Worm (Caenorhabditis elegans): ENCODE results near the gene clc-1.

clc-1 gene

ce11 chrX:11034430-11035117, 12.7 kb upstream of the clc-1 start:
- TF ChIP-seq nhr-12 (tag; optimal IDR thresholded peaks at IDR 0.05): no peak
- TF ChIP-seq unc-55 (GFP tag; optimal IDR thresholded peaks at IDR 0.05): peak; percentile 6
- TF ChIP-seq nhr-6 (tag; optimal IDR thresholded peaks at IDR 0.05): no peak
- no peak for TF ChIP-seq peb-1 (tag; optimal IDR thresholded peaks at IDR 0.05)
- TF ChIP-seq fos-1 (tag; optimal IDR thresholded peaks at IDR 0.05): no peak
- peak; percentile 29 for TF ChIP-seq sma-9 (GFP tag; optimal IDR thresholded peaks at IDR 0.05)
- no peak for TF ChIP-seq sma-9 (tag; optimal IDR thresholded peaks at IDR 0.05)
- TF ChIP-seq mbf-1 (tag; optimal IDR thresholded peaks at IDR 0.05): no peak
- TF ChIP-seq F13H6.1 (tag; optimal IDR thresholded peaks at IDR 0.05): peak; percentile 60
- peak; percentile 25 for TF ChIP-seq sem-4 (tag; optimal IDR thresholded peaks at IDR 0.05)
- TF ChIP-seq sma-3 (GFP tag; optimal IDR thresholded peaks at IDR 0.05): no peak
- peak; percentile 63 for TF ChIP-seq nhr-129 (tag; optimal IDR thresholded peaks at IDR 0.05)
- TF ChIP-seq ama-1 (optimal IDR thresholded peaks at IDR 0.05): no peak
- peak; percentile 34 for TF ChIP-seq egl-27 (tag; optimal IDR thresholded peaks at IDR 0.05)
- TF ChIP-seq elt-1 (tag; optimal IDR thresholded peaks at IDR 0.05): no peak
- peak; percentile 68 for TF ChIP-seq crh-2 (tag; optimal IDR thresholded peaks at IDR 0.05)
- no peak for TF ChIP-seq nhr-11 (tag; optimal IDR thresholded peaks at IDR 0.05)
- TF ChIP-seq ceh-82 (tag; optimal IDR thresholded peaks at IDR 0.05): no peak
- no peak for TF ChIP-seq nhr-23 (tag; optimal IDR thresholded peaks at IDR 0.05)
- TF ChIP-seq ztf-4 (tag; optimal IDR thresholded peaks at IDR 0.05): no peak
- no peak for TF ChIP-seq unc-39 (tag; optimal IDR thresholded peaks at IDR 0.05)
- peak; percentile 0 for TF ChIP-seq lin-13 (GFP tag; optimal IDR thresholded peaks at IDR 0.05)
- peak in 1 of 2 experiments; percentile 42 for TF ChIP-seq lsy-2 (tag; optimal IDR thresholded peaks at IDR 0.05)
- TF ChIP-seq nhr-237 (tag; optimal IDR thresholded peaks at IDR 0.05): no peak
- no peak for TF ChIP-seq elt-3 (tag; optimal IDR thresholded peaks at IDR 0.05)
- TF ChIP-seq Y55F3AM.14 (GFP tag; optimal IDR thresholded peaks at IDR 0.05): peak; percentile 24
- peak; percentile 63 for TF ChIP-seq C34F6.9 (tag; optimal IDR thresholded peaks at IDR 0.05)
- TF ChIP-seq unc-62 (GFP tag; optimal IDR thresholded peaks at IDR 0.05): no peak
- no peak for TF ChIP-seq mdl-1 (tag; optimal IDR thresholded peaks at IDR 0.05)
- TF ChIP-seq mab-5 (tag; optimal IDR thresholded peaks at IDR 0.05): peak; percentile 50
- TF ChIP-seq ztf-1 (GFP tag; conservative IDR thresholded peaks at IDR 0.05): no peak
- no peak for TF ChIP-seq nhr-25 (tag; optimal IDR thresholded peaks at IDR 0.05)
- no peak for TF ChIP-seq lin-39 (tag; optimal IDR thresholded peaks at IDR 0.05)
- no peak for TF ChIP-seq ceh-16 (tag; optimal IDR thresholded peaks at IDR 0.05)

- peak; percentile 50 for TF ChIP-seq sma-9 (GFP tag; optimal IDR thresholded peaks at IDR 0.05)
- TF ChIP-seq sma-9 (tag; optimal IDR thresholded peaks at IDR 0.05): no peak
- TF ChIP-seq mab-5 (tag; optimal IDR thresholded peaks at IDR 0.05): peak; percentile 28
- TF ChIP-seq F13H6.1 (tag; optimal IDR thresholded peaks at IDR 0.05): peak; percentile 74
- peak in 1 of 2 experiments; percentile 9 for TF ChIP-seq lsy-2 (tag; optimal IDR thresholded peaks at IDR 0.05)
- TF ChIP-seq ceh-16 (tag; optimal IDR thresholded peaks at IDR 0.05): no peak
- peak; percentile 16 for TF ChIP-seq nhr-129 (tag; optimal IDR thresholded peaks at IDR 0.05)
- TF ChIP-seq nhr-23 (tag; optimal IDR thresholded peaks at IDR 0.05): no peak
- TF ChIP-seq nhr-6 (tag; optimal IDR thresholded peaks at IDR 0.05): peak; percentile 5
- TF ChIP-seq C34F6.9 (tag; optimal IDR thresholded peaks at IDR 0.05): peak; percentile 25
Observed at ce11 chrX:11035563-11035962, 11.7 kb upstream of the clc-1 start.

- TF ChIP-seq unc-39 (tag; optimal IDR thresholded peaks at IDR 0.05): no peak
- TF ChIP-seq sma-9 (GFP tag; optimal IDR thresholded peaks at IDR 0.05): peak; percentile 26
- no peak for TF ChIP-seq sma-9 (tag; optimal IDR thresholded peaks at IDR 0.05)
- TF ChIP-seq mdl-1 (tag; optimal IDR thresholded peaks at IDR 0.05): peak in 1 of 2 experiments; percentile 0
- peak; percentile 59 for TF ChIP-seq fos-1 (tag; optimal IDR thresholded peaks at IDR 0.05)
- peak; percentile 89 for TF ChIP-seq blmp-1 (tag; optimal IDR thresholded peaks at IDR 0.05; ENCODE audit: insufficient read depth)
- TF ChIP-seq lin-13 (GFP tag; optimal IDR thresholded peaks at IDR 0.05): no peak
- TF ChIP-seq crh-2 (tag; optimal IDR thresholded peaks at IDR 0.05): peak; percentile 75
- TF ChIP-seq sem-4 (tag; optimal IDR thresholded peaks at IDR 0.05): peak; percentile 34
- TF ChIP-seq dmd-4 (tag; optimal IDR thresholded peaks at IDR 0.05): no peak
- peak; percentile 36 for TF ChIP-seq F13H6.1 (tag; optimal IDR thresholded peaks at IDR 0.05)
- TF ChIP-seq nhr-23 (tag; optimal IDR thresholded peaks at IDR 0.05): no peak
- no peak for TF ChIP-seq ZK546.5 (tag; optimal IDR thresholded peaks at IDR 0.05)
- no peak for TF ChIP-seq mbf-1 (tag; optimal IDR thresholded peaks at IDR 0.05)
- TF ChIP-seq lsy-2 (tag; optimal IDR thresholded peaks at IDR 0.05): no peak
- TF ChIP-seq nhr-21 (tag; optimal IDR thresholded peaks at IDR 0.05): peak; percentile 35
- TF ChIP-seq unc-55 (GFP tag; optimal IDR thresholded peaks at IDR 0.05): no peak
- no peak for TF ChIP-seq nhr-12 (tag; optimal IDR thresholded peaks at IDR 0.05)
- no peak for TF ChIP-seq gmeb-1 (tag; optimal IDR thresholded peaks at IDR 0.05)
- TF ChIP-seq peb-1 (tag; optimal IDR thresholded peaks at IDR 0.05): no peak
- TF ChIP-seq nhr-6 (tag; optimal IDR thresholded peaks at IDR 0.05): no peak
- TF ChIP-seq nhr-25 (tag; optimal IDR thresholded peaks at IDR 0.05): no peak
Observed at ce11 chrX:11036114-11037087, 10.8 kb upstream of the clc-1 start.
